Fruit fly (Drosophila melanogaster): ENCODE results near the gene CG31664.

DNA sequence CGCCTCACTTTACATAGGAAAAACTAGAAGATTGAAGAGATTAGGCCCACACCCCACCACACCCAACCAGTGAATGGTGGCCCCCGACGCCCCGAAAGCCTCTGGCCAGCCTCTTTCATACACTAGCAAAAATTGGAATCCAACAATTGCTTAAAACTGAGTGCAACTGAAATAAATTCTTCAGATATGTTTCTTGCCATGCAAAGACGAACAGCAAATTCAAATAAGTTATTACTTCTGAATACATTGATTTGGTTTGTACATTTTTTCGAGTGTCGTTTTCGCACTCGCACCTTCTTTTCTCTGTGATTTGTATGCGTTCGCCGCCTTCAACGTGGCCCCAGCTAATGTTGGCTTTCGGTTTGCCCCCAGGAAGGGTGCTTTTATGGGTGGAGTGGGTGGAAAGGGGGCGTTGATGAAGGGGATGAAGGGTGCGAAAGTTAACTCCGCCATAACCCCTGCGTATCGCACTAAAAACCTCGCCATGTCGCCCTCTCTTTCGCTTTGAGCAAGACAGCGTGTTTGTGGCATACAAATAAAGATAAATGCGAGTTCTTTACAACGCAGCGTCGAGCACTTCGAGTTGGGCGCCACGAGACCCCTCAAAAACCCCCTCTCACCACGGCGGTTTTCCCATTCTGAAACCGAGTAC is 11.5 kb upstream of the CG31664 start:
- TF ChIP-seq Sp1 (GFP tag; optimal IDR thresholded peaks at IDR 0.05) (no peak), OdsH (GFP tag; optimal IDR thresholded peaks at IDR 0.05) (no peak), Myc (optimal IDR thresholded peaks at IDR 0.05) (no peak), dsf (GFP tag; optimal IDR thresholded peaks at IDR 0.05; ENCODE audit: borderline replicate concordance) (no peak), CG9705 (GFP tag; optimal IDR thresholded peaks at IDR 0.05) (no peak), br (GFP tag; optimal IDR thresholded peaks at IDR 0.05) (no peak), h (GFP tag; optimal IDR thresholded peaks at IDR 0.05) (no peak), Abd-B (GFP tag; optimal IDR thresholded peaks at IDR 0.05) (no peak), Mio (GFP tag; optimal IDR thresholded peaks at IDR 0.05) (no peak), pan (optimal IDR thresholded peaks at IDR 0.05) (no peak), N (GFP tag; optimal IDR thresholded peaks at IDR 0.05) (no peak), lola (GFP tag; optimal IDR thresholded peaks at IDR 0.05) (no peak), psq (GFP tag; optimal IDR thresholded peaks at IDR 0.05) (no peak), usp (GFP tag; optimal IDR thresholded peaks at IDR 0.05) (no peak)

Data from whole organism, wandering third instar larva.